Worm (Caenorhabditis elegans): ENCODE measurements around the gene nspb-9.
A peak's percentile ranks its signal among the peaks of the same experiment; 100 is the strongest.

The nspb-9 gene

ce11 chrII:14616927-14617326 lies 36.3 kb downstream of the nspb-9 start (continued):
- TF ChIP-seq F49E8.2 (tag; optimal IDR thresholded peaks at IDR 0.05; ENCODE audit: borderline replicate concordance) (no peak), mdt-29 (GFP tag; IDR thresholded peaks at IDR 0.05) (0 out of 2 replicates have a peak, but pooled peaks have one; percentile 54)

DNA sequence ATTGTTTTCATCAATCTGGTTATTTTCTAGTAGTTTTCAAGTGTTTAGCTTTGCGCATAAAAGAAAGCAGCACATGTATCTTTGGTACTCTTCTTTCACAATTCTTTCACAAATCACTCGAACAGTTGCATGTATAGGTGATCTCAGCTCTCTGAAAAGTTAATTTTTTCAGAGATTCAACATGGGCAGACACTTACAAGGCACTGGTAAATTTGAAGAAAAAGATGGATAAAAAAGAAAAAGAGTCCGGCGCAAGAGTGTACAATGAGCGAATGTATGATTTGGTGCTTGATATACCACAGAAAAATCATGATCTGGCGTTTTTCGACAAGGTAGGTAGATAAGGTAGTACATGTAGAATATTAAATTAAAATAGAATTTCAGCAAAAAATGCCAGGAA lies 37.5 kb downstream of the nspb-9 start:
- no peak for TF ChIP-seq mxl-3 (GFP tag; optimal IDR thresholded peaks at IDR 0.05)
- no peak for TF ChIP-seq spr-3 (GFP tag; optimal IDR thresholded peaks at IDR 0.05)
- TF ChIP-seq aha-1 (tag) = peak; percentile 97

- TF ChIP-seq F44E2.7 (GFP tag; IDR thresholded peaks at IDR 0.05) = no peak
- no peak for TF ChIP-seq unc-39 (tag; optimal IDR thresholded peaks at IDR 0.05)
- peak in 1 of 2 experiments; percentile 90 for TF ChIP-seq unc-62 (GFP tag; optimal IDR thresholded peaks at IDR 0.05 in 1 of 2)
- TF ChIP-seq unc-62 (tag; optimal IDR thresholded peaks at IDR 0.05) = no peak
- peak; percentile 20 for TF ChIP-seq nhr-28 (tag; optimal IDR thresholded peaks at IDR 0.05)
Measured at ce11 chrII:14618764-14619163, 38.1 kb downstream of the nspb-9 start.

- TF ChIP-seq unc-62 (GFP tag; optimal IDR thresholded peaks at IDR 0.05 in 1 of 2) (peak in 1 of 2 experiments; percentile 4), unc-62 (tag; optimal IDR thresholded peaks at IDR 0.05) (no peak), nhr-28 (tag; optimal IDR thresholded peaks at IDR 0.05) (no peak), hlh-11 (tag; optimal IDR thresholded peaks at IDR 0.05) (peak; percentile 10)
Measured at ce11 chrII:14619806-14620205, 39.1 kb downstream of the nspb-9 start.

ce11 chrII:14620730-14621129 lies 40.1 kb downstream of the nspb-9 start:
- TF ChIP-seq F44E2.7 (GFP tag; IDR thresholded peaks at IDR 0.05) = no peak
- no peak for TF ChIP-seq nhr-25 (tag; optimal IDR thresholded peaks at IDR 0.05; ENCODE audit: borderline replicate concordance, insufficient read depth)
- peak; percentile 94 for TF ChIP-seq aha-1 (tag)

DNA sequence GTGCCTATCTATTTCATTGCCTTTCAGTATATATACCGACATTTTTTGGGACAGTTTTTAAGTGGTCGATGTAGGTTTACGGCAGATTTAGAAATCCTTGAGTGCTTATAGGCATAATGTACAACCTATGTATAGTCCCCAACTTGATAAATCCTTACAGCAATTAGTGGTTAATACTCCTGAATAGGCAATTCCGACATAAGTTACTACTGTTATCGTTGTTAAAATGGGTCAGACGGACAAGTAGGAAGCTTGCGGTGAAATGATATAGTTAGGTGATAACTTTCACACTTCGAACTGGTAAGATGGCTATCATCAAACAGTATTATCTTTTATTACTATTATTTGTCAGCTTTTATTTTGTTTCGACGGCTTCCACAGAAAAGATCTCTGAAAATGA lies 42.1 kb downstream of the nspb-9 start, which contains the start of gene mltn-10:
Gene mltn-10, plus strand, starts transcription at position 301 of the 400 bp plus-strand sequence.
- no peak for TF ChIP-seq unc-130 (GFP tag; optimal IDR thresholded peaks at IDR 0.05)

DNA sequence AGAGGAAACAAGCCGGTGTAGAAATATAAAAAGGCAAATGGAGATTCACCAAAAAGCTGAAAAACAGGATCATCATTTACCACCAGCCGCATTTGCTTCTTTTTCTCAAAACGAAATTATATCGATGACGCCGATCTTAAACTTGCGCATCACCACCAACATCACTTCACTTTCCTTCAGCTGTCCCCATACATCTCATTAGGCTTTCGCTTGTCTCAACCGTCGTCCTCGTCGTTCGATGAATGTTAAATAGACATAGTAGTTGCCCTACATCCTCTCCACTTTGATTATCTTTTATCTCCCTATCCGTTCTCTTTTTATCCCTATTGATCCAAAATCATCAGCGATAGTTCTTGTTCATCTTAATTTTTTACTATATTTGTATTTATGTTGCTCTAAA lies 46.2 kb downstream of the nspb-9 start:
- peak; percentile 4 for TF ChIP-seq hlh-11 (tag; optimal IDR thresholded peaks at IDR 0.05)
- TF ChIP-seq ceh-82 (tag; optimal IDR thresholded peaks at IDR 0.05) = no peak

ce11 chrII:14627330-14627729 lies 46.7 kb downstream of the nspb-9 start, which contains the start of gene tag-297:
TSS of gene tag-297 (plus strand) at chrII:14627630.
- TF ChIP-seq T20F7.1 (GFP tag; optimal IDR thresholded peaks at IDR 0.05) = no peak
- no peak for TF ChIP-seq nhr-11 (tag; optimal IDR thresholded peaks at IDR 0.05)
- TF ChIP-seq hlh-11 (tag; optimal IDR thresholded peaks at IDR 0.05) = no peak
- no peak for TF ChIP-seq T26A8.4 (GFP tag; IDR thresholded peaks at IDR 0.05)
- no peak for TF ChIP-seq hif-1 (tag; optimal IDR thresholded peaks at IDR 0.05)
- TF ChIP-seq lin-13 (GFP tag; optimal IDR thresholded peaks at IDR 0.05) = no peak
- no peak for TF ChIP-seq dpl-1 (GFP tag; optimal IDR thresholded peaks at IDR 0.05)
- no peak for TF ChIP-seq nhr-10 (tag; optimal IDR thresholded peaks at IDR 0.05)
